Fruit fly (Drosophila melanogaster) whole organism, embryonic: ENCODE results near the gene CG7387.

Experiments
- Aef1 ChIP-seq: fragments of 200-800 bp; sonication (Bioruptor generic); IDR thresholded peaks from 3 replicates; pipeline ENCODE4 v1.3.6; 2022; ENCODE audit warnings: missing biosample characterization, missing genetic modification characterization
- Asciz ChIP-seq: fragments of 200-800 bp; sonication (Bioruptor generic); optimal IDR thresholded peaks from 2 replicates; lab custom pipeline; 2017; ENCODE audit warnings: missing biosample characterization, mild to moderate bottlenecking, missing genetic modification characterization, missing genetic modification reagents
- BtbVII ChIP-seq: fragments of 200-800 bp; sonication (Bioruptor generic); optimal IDR thresholded peaks from 3 replicates; lab custom pipeline; 2017; ENCODE audit warnings: missing biosample characterization, mild to moderate bottlenecking, missing genetic modification characterization
- CG10209 ChIP-seq: fragments of 200-800 bp; sonication (Bioruptor generic); optimal IDR thresholded peaks from 3 replicates; lab custom pipeline; 2017; ENCODE audit warnings: missing biosample characterization, mild to moderate bottlenecking, missing genetic modification characterization, missing genetic modification reagents
- CG11247 ChIP-seq: fragments of 200-800 bp; sonication (Bioruptor generic); IDR thresholded peaks from 2 replicates; pipeline ENCODE4 v1.3.6; 2022; ENCODE audit warnings: missing biosample characterization, missing genetic modification characterization
- CG12219 ChIP-seq: fragments of 200-800 bp; sonication (Bioruptor generic); optimal IDR thresholded peaks from 3 replicates; lab custom pipeline; 2018; ENCODE audit warnings: missing biosample characterization, mild to moderate bottlenecking, missing genetic modification characterization
- CG14965 ChIP-seq: fragments of 200-800 bp; sonication (Bioruptor generic); optimal IDR thresholded peaks from 2 replicates; lab custom pipeline; 2016; ENCODE audit warnings: missing biosample characterization, missing genetic modification characterization, borderline replicate concordance
- CG16815 ChIP-seq: fragments of 200-800 bp; sonication (Bioruptor generic); optimal IDR thresholded peaks from 3 replicates; lab custom pipeline; 2017; ENCODE audit warnings: missing biosample characterization, mild to moderate bottlenecking, missing genetic modification characterization
- CG17328 ChIP-seq: fragments of 200-800 bp; sonication (Bioruptor generic); IDR thresholded peaks from 2 replicates; pipeline ENCODE4 v1.3.6; 2022; ENCODE audit warnings: missing biosample characterization, missing genetic modification characterization
- CG1832 ChIP-seq: fragments of 200-800 bp; sonication (Bioruptor generic); optimal IDR thresholded peaks from 2 replicates; lab custom pipeline; 2017; ENCODE audit warnings: missing biosample characterization, mild to moderate bottlenecking, missing genetic modification characterization, inconsistent platforms
- CG2116 ChIP-seq: fragments of 200-800 bp; sonication (Bioruptor generic); optimal IDR thresholded peaks from 3 replicates; lab custom pipeline; 2018; ENCODE audit warnings: missing biosample characterization, mild to moderate bottlenecking, missing genetic modification characterization
- CG31441 ChIP-seq: fragments of 200-800 bp; sonication (Bioruptor generic); IDR thresholded peaks from 2 replicates; pipeline ENCODE4 v1.3.6; 2022; ENCODE audit warnings: missing biosample characterization, missing genetic modification characterization
- CG4360 ChIP-seq: fragments of 200-800 bp; sonication (Bioruptor generic); IDR thresholded peaks from 2 replicates; pipeline ENCODE4 v1.3.6; 2022; ENCODE audit warnings: missing biosample characterization, missing genetic modification characterization
- CG6654 ChIP-seq: fragments of 200-800 bp; sonication (Bioruptor generic); optimal IDR thresholded peaks from 2 replicates; lab custom pipeline; 2017; ENCODE audit warnings: missing biosample characterization, mild to moderate bottlenecking, missing genetic modification characterization
- CTCF ChIP-seq: fragments of 200-800 bp; sonication (Bioruptor generic); optimal IDR thresholded peaks from 2 replicates; lab custom pipeline; 2017; ENCODE audit warnings: missing biosample characterization, mild to moderate bottlenecking, missing genetic modification characterization, moderate library complexity
- Camta ChIP-seq: fragments of 200-800 bp; sonication (Bioruptor generic); optimal IDR thresholded peaks from 2 replicates; lab custom pipeline; 2016; ENCODE audit warnings: missing biosample characterization, missing genetic modification characterization
- D ChIP-seq, 2 experiments: fragments of 200-800 bp in 1 of 2; fragments of >200 bp in 1 of 2; sonication (Bioruptor generic) in 1 of 2; optimal IDR thresholded peaks; 2 replicates in 1 of 2; 3 replicates in 1 of 2; lab custom pipeline; 2017; ENCODE audit warnings: mild to moderate bottlenecking in 1 of 2, missing biosample characterization in 1 of 2, missing genetic modification characterization in 1 of 2, missing genetic modification reagents in 1 of 2
- D19A ChIP-seq: fragments of 200-800 bp; optimal IDR thresholded peaks from 3 replicates; lab custom pipeline; 2019; ENCODE audit warnings: missing biosample characterization, mild to moderate bottlenecking, missing genetic modification characterization, moderate library complexity
- Dad ChIP-seq: fragments of 200-800 bp; sonication (Bioruptor generic); optimal IDR thresholded peaks from 3 replicates; lab custom pipeline; 2016; ENCODE audit warnings: missing biosample characterization, missing genetic modification characterization
- Deaf1 ChIP-seq: fragments of 200-800 bp; optimal IDR thresholded peaks from 3 replicates; lab custom pipeline; 2019; ENCODE audit warnings: missing biosample characterization, mild to moderate bottlenecking, missing genetic modification characterization, moderate library complexity
- Fer2 ChIP-seq: fragments of 200-800 bp; sonication (Bioruptor generic); optimal IDR thresholded peaks from 2 replicates; lab custom pipeline; 2018; ENCODE audit warnings: missing biosample characterization, mild to moderate bottlenecking, missing genetic modification characterization, moderate library complexity
- Gug ChIP-seq: fragments of 200-800 bp; sonication (Bioruptor generic); IDR thresholded peaks from 4 replicates; pipeline ENCODE4 v1.3.6; 2022; ENCODE audit warnings: missing biosample characterization, missing genetic modification characterization
- H15 ChIP-seq: fragments of 200-800 bp; sonication (Bioruptor generic); IDR thresholded peaks from 3 replicates; pipeline ENCODE4 v1.3.6; 2022; ENCODE audit warnings: missing biosample characterization, missing genetic modification characterization
- Max ChIP-seq: fragments of 200-800 bp; sonication (Bioruptor generic); optimal IDR thresholded peaks from 2 replicates; lab custom pipeline; 2016; ENCODE audit warnings: missing biosample characterization, mild to moderate bottlenecking, missing genetic modification characterization
- Opbp ChIP-seq: fragments of 200-800 bp; sonication (Bioruptor generic); IDR thresholded peaks from 3 replicates; pipeline ENCODE4 v1.3.6; 2022; ENCODE audit warnings: missing biosample characterization, missing genetic modification characterization; ENCODE audit not compliant: partially characterized antibody
- Taf1 ChIP-seq: fragments of 200-800 bp; sonication (Bioruptor generic); IDR thresholded peaks from 2 replicates; pipeline ENCODE4 v1.3.6; 2022; ENCODE audit warnings: missing biosample characterization, missing genetic modification characterization
- ap ChIP-seq: fragments of 200-800 bp; sonication (Bioruptor generic); IDR thresholded peaks from 2 replicates; pipeline ENCODE4 v1.3.6; 2022; ENCODE audit warnings: missing biosample characterization, missing genetic modification characterization
- ara ChIP-seq: fragments of 200-800 bp; sonication (Bioruptor generic); IDR thresholded peaks from 2 replicates; pipeline ENCODE4 v1.3.6; 2022; ENCODE audit warnings: missing biosample characterization, missing genetic modification characterization
- ato ChIP-seq: fragments of 200-800 bp; sonication (Bioruptor generic); IDR thresholded peaks from 2 replicates; pipeline ENCODE4 v1.3.6; 2022; ENCODE audit warnings: missing biosample characterization, missing genetic modification characterization; ENCODE audit not compliant: partially characterized antibody
- bcd ChIP-seq: fragments of 200-800 bp; sonication (Bioruptor generic); optimal IDR thresholded peaks from 2 replicates; lab custom pipeline; 2017; ENCODE audit warnings: missing biosample characterization, mild to moderate bottlenecking, missing genetic modification characterization
- bsh ChIP-seq, 2 experiments: fragments of 200-800 bp; sonication (Bioruptor generic); optimal IDR thresholded peaks; 2 replicates each; lab custom pipeline; 2017 to 2018; ENCODE audit warnings: mild to moderate bottlenecking in 2 of 2, missing biosample characterization in 2 of 2, missing genetic modification characterization in 2 of 2, moderate library complexity in 1 of 2
- btn ChIP-seq: fragments of 200-800 bp; sonication (Bioruptor generic); optimal IDR thresholded peaks from 2 replicates; lab custom pipeline; 2016; ENCODE audit warnings: missing biosample characterization, missing genetic modification characterization
- crol ChIP-seq: fragments of 200-800 bp; sonication (Bioruptor generic); IDR thresholded peaks from 2 replicates; pipeline ENCODE4 v1.3.6; 2022; ENCODE audit warnings: missing biosample characterization, missing genetic modification characterization
- emc ChIP-seq: fragments of 200-800 bp; sonication (Bioruptor generic); optimal IDR thresholded peaks from 2 replicates; lab custom pipeline; 2016; ENCODE audit warnings: missing biosample characterization, missing genetic modification characterization
- gfzf ChIP-seq: fragments of 200-800 bp; sonication (Bioruptor generic); optimal IDR thresholded peaks from 2 replicates; lab custom pipeline; 2016; ENCODE audit warnings: missing biosample characterization, mild to moderate bottlenecking, missing genetic modification characterization, moderate library complexity
- hkb ChIP-seq, 2 experiments: fragments of 200-800 bp in 1 of 2; fragments of >200 bp in 1 of 2; sonication (Bioruptor generic) in 1 of 2; IDR thresholded peaks in 1 of 2; optimal IDR thresholded peaks in 1 of 2; 2 replicates each; pipeline versions ENCODE4 v1.3.6 to Lab custom; 2017 to 2022; ENCODE audit warnings: missing biosample characterization in 1 of 2, missing genetic modification characterization in 1 of 2
- kay ChIP-seq: fragments of 200-800 bp; sonication (Bioruptor generic); optimal IDR thresholded peaks from 2 replicates; lab custom pipeline; 2016; ENCODE audit warnings: missing biosample characterization, missing genetic modification characterization
- nmo ChIP-seq: fragments of 200-800 bp; sonication (Bioruptor generic); optimal IDR thresholded peaks from 2 replicates; lab custom pipeline; 2018; ENCODE audit warnings: missing biosample characterization, mild to moderate bottlenecking, missing genetic modification characterization, moderate library complexity
- org-1 ChIP-seq: fragments of 200-800 bp; sonication (Bioruptor generic); optimal IDR thresholded peaks from 2 replicates; lab custom pipeline; 2017; ENCODE audit warnings: missing biosample characterization, missing genetic modification characterization
- pho ChIP-seq: fragments of 200-800 bp; sonication (Bioruptor generic); optimal IDR thresholded peaks from 2 replicates; lab custom pipeline; 2016; ENCODE audit warnings: missing biosample characterization, missing genetic modification characterization
- psq ChIP-seq: fragments of 200-800 bp; sonication (Bioruptor generic); optimal IDR thresholded peaks from 2 replicates; lab custom pipeline; 2017; ENCODE audit warnings: missing biosample characterization, missing genetic modification characterization
- sisA ChIP-seq: fragments of 200-800 bp; sonication (Bioruptor generic); IDR thresholded peaks from 2 replicates; pipeline ENCODE4 v1.3.6; 2022; ENCODE audit warnings: missing biosample characterization, missing genetic modification characterization
- sqz ChIP-seq: fragments of 200-800 bp; sonication (Bioruptor generic); optimal IDR thresholded peaks from 3 replicates; lab custom pipeline; 2018; ENCODE audit warnings: missing biosample characterization, mild to moderate bottlenecking, missing genetic modification characterization
- stwl ChIP-seq: fragments of 200-800 bp; sonication (Bioruptor generic); optimal IDR thresholded peaks from 3 replicates; lab custom pipeline; 2018; ENCODE audit warnings: missing biosample characterization, mild to moderate bottlenecking, missing genetic modification characterization, moderate library complexity
- tap ChIP-seq: fragments of 200-800 bp; optimal IDR thresholded peaks from 3 replicates; lab custom pipeline; 2019; ENCODE audit warnings: missing biosample characterization, mild to moderate bottlenecking, missing genetic modification characterization, moderate library complexity
- tin ChIP-seq: fragments of 200-800 bp; sonication (Bioruptor generic); optimal IDR thresholded peaks from 3 replicates; lab custom pipeline; 2016; ENCODE audit warnings: missing biosample characterization, missing genetic modification characterization
- toy ChIP-seq: fragments of 200-800 bp; sonication (Bioruptor generic); IDR thresholded peaks from 2 replicates; pipeline ENCODE4 v1.3.6; 2022; ENCODE audit warnings: missing biosample characterization, missing genetic modification characterization
- unpg ChIP-seq: fragments of 200-800 bp; sonication (Bioruptor generic); optimal IDR thresholded peaks from 3 replicates; lab custom pipeline; 2018; ENCODE audit warnings: missing biosample characterization, mild to moderate bottlenecking, missing genetic modification characterization, moderate library complexity
- usp ChIP-seq: fragments of >200 bp; optimal IDR thresholded peaks from 2 replicates; lab custom pipeline; 2017; ENCODE audit warnings: missing biosample characterization, missing genetic modification characterization
- wor ChIP-seq: fragments of 200-800 bp; sonication (Bioruptor generic); IDR thresholded peaks from 2 replicates; pipeline ENCODE4 v1.3.6; 2022; ENCODE audit warnings: missing biosample characterization, missing genetic modification characterization
- yki ChIP-seq: fragments of >200 bp; optimal IDR thresholded peaks from 3 replicates; lab custom pipeline; 2018

CG7387 gene

DNA sequence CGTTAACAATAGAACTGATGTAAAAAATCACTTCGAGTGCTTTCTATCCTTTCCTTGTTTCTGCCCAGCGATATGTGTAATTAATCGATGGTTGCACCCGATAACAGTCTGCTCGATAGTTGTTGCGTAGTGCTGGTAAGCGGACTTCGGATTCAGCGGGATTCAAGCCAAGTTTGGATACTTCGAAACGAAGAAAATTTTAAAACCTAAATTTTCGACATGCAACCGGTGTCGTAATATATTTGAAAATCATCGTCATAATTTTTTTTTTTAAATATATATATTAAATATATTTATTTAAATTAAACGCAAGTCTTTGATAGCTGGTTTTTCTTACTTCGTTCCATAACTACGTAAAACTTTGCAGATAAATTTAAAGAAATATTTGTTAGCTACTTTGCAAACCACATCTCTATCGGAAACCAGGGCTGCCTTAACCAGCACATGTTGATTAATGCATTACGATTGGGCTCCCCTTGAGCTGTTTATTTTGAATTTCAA lies 4.9 kb upstream of the CG7387 start, which contains the start of the genes UbcE2M and Dhps (continued):
- TF ChIP-seq Asciz (GFP tag; lab: Kevin White, UChicago) (no peak), pho (peak; percentile 48), D19A (tag; lab: Kevin White, UChicago) (no peak), emc (no peak), Max (peak; percentile 73), CG16815 (GFP tag; lab: Kevin White, UChicago) (peak; percentile 69), crol (GFP tag; lab: Robert Waterston, UW) (no peak), hkb (optimal IDR thresholded peaks at IDR 0.05; lab: Kevin White, UChicago) (no peak), hkb (GFP tag; IDR thresholded peaks at IDR 0.05; lab: Robert Waterston, UW) (peak; percentile 50), toy (GFP tag; lab: Robert Waterston, UW) (no peak), bcd (GFP tag; lab: Kevin White, UChicago) (peak; percentile 53), stwl (tag; lab: Kevin White, UChicago) (peak; percentile 81), bsh (GFP tag; optimal IDR thresholded peaks at IDR 0.05; lab: Kevin White, UChicago) (peak in 1 of 2 experiments; percentile 62), Fer2 (tag; lab: Kevin White, UChicago) (peak; percentile 76), H15 (peak; percentile 59; the same call in 1 of the 3 replicates), unpg (GFP tag; lab: Kevin White, UChicago) (peak; percentile 66), btn (GFP tag; lab: Kevin White, UChicago) (no peak), Deaf1 (tag; lab: Kevin White, UChicago) (no peak), CG31441 (no peak), CG2116 (GFP tag; lab: Kevin White, UChicago) (peak; percentile 83), BtbVII (peak; percentile 46), gfzf (GFP tag; lab: Kevin White, UChicago) (no peak), D (optimal IDR thresholded peaks at IDR 0.05; lab: Kevin White, UChicago) (no peak), D (GFP tag; optimal IDR thresholded peaks at IDR 0.05; lab: Kevin White, UChicago) (peak; percentile 52), CG1832 (no peak), ara (no peak), psq (GFP tag; lab: Kevin White, UChicago) (peak; percentile 54), ato (GFP tag; lab: Robert Waterston, UW) (0 out of 2 replicates have a peak, but pooled peaks have one; percentile 31), tap (tag; lab: Kevin White, UChicago) (no peak), usp (no peak), CG10209 (GFP tag; lab: Kevin White, UChicago) (peak; percentile 83), CG6654 (GFP tag; lab: Kevin White, UChicago) (peak; percentile 3), tin (GFP tag; lab: Kevin White, UChicago) (peak; percentile 66), nmo (GFP tag; lab: Kevin White, UChicago) (peak; percentile 80), org-1 (GFP tag; lab: Kevin White, UChicago) (no peak), ap (GFP tag; lab: Robert Waterston, UW) (no peak), wor (GFP tag; lab: Robert Waterston, UW) (peak; percentile 27; the same call in 1 of the 2 replicates), CG17328 (no peak), sqz (GFP tag; lab: Kevin White, UChicago) (no peak), Opbp (GFP tag; lab: Robert Waterston, UW) (peak; percentile 76; the same call in 2 of the 3 replicates), CG14965 (GFP tag; lab: Kevin White, UChicago) (no peak), CG4360 (no peak), kay (GFP tag; lab: Kevin White, UChicago) (peak; percentile 47), Taf1 (no peak), CTCF (GFP tag; lab: Kevin White, UChicago) (no peak), sisA (GFP tag; lab: Robert Waterston, UW) (peak; percentile 65), CG12219 (GFP tag; lab: Kevin White, UChicago) (no peak), Gug (GFP tag; lab: Robert Waterston, UW) (peak; percentile 72; the same call in 2 of the 4 replicates), yki (no peak), Dad (GFP tag; lab: Kevin White, UChicago) (no peak), CG11247 (GFP tag; lab: Robert Waterston, UW) (peak; percentile 50; the same call in 1 of the 2 replicates), Camta (no peak), Aef1 (no peak; the same call in 1 of the 3 replicates)
